Fruit fly (Drosophila melanogaster): Measurements from ENCODE around the gene tal-3A.

The tal-3A gene

DNA sequence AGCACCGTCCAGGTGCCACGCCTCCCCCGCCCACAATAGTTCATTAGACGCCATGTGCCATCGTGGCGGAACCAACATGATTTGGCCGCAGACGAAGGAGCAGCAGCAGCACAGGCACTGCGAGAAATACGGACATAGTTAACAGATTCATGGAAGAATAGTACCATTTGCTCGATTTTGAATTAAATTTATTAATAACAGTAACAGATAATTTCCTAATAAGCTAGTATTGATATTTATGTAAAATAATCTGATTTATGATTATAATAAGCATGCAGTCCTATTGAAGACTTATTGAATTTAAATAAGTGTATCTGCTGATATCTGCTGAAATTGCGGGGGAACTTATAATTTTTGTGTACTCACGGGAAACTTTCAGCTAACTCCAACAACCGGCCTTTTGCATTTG lies 15.6 kb upstream of the tal-3A start (continued):
- no peak for TF ChIP-seq Xrp1 (GFP tag; IDR thresholded peaks at IDR 0.05)
- 0 out of 2 replicates have a peak, but pooled peaks have one; percentile 21 for TF ChIP-seq sisA (GFP tag; IDR thresholded peaks at IDR 0.05)
- TF ChIP-seq row (GFP tag; IDR thresholded peaks at IDR 0.05): peak; percentile 28
- peak; percentile 65 for TF ChIP-seq Drgx (GFP tag; IDR thresholded peaks at IDR 0.05)
- peak; percentile 22 for TF ChIP-seq nmo (GFP tag; optimal IDR thresholded peaks at IDR 0.05)
- TF ChIP-seq Opbp (GFP tag; IDR thresholded peaks at IDR 0.05; ENCODE audit: partially characterized antibody): no peak

DNA sequence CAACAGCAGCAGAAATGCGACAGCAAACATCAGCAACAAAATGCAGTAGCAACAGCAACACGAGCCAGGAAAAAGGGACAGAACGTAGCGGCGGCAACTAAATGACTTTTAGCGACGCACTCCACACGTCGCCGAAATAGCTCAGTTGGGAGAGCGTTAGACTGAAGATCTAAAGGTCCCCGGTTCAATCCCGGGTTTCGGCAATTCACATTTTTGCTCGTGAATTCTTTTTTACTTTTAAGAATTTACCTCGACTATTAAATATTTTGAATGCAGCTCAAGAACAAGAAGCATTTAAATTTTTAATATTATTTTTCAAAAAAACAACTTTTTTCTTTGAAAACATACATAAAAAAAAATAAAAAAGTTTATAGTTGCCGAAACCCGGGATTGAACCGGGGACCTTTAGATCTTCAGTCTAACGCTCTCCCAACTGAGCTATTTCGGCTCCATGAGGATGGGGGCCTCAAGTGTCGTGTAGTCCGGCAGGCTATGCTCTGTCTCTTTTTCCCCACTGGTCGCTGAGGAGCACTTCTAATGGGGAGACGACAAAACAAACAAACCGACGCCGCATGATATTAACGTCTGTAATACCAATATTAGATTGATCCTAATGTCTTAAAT lies 15.0 kb upstream of the tal-3A start:
- TF ChIP-seq mirr (GFP tag; optimal IDR thresholded peaks at IDR 0.05): no peak
- peak; percentile 65 for TF ChIP-seq vnd (GFP tag; IDR thresholded peaks at IDR 0.05; ENCODE audit: partially characterized antibody)
- peak; percentile 79 for TF ChIP-seq nerfin-2 (GFP tag; IDR thresholded peaks at IDR 0.05; ENCODE audit: partially characterized antibody)
- TF ChIP-seq hb (GFP tag; IDR thresholded peaks at IDR 0.05; ENCODE audit: partially characterized antibody): peak; percentile 72; the same call in 2 of the 3 replicates
- no peak for TF ChIP-seq CG12744 (GFP tag; optimal IDR thresholded peaks at IDR 0.05)
- TF ChIP-seq CG12236 (GFP tag; optimal IDR thresholded peaks at IDR 0.05): no peak
- TF ChIP-seq CG8924 (tag; optimal IDR thresholded peaks at IDR 0.05): no peak
- no peak for TF ChIP-seq CG9817 (tag; optimal IDR thresholded peaks at IDR 0.05)
- TF ChIP-seq Bdp1 (GFP tag; optimal IDR thresholded peaks at IDR 0.05): peak; percentile 97
- TF ChIP-seq chif (GFP tag; optimal IDR thresholded peaks at IDR 0.05): no peak
- TF ChIP-seq CG2129 (GFP tag; IDR thresholded peaks at IDR 0.05; ENCODE audit: partially characterized antibody): peak; percentile 40; the same call in 1 of the 2 replicates
- no peak for TF ChIP-seq cas (GFP tag; IDR thresholded peaks at IDR 0.05)
- TF ChIP-seq CG16813 (GFP tag; IDR thresholded peaks at IDR 0.05; ENCODE audit: partially characterized antibody): peak; percentile 86
- TF ChIP-seq zen2 (GFP tag; IDR thresholded peaks at IDR 0.05; ENCODE audit: partially characterized antibody): 0 out of 3 replicates have a peak, but pooled peaks have one; percentile 43
- TF ChIP-seq Fer1 (GFP tag; optimal IDR thresholded peaks at IDR 0.05): no peak
- no peak for TF ChIP-seq ab (GFP tag; optimal IDR thresholded peaks at IDR 0.05)
- peak; percentile 73 for TF ChIP-seq tna (GFP tag; IDR thresholded peaks at IDR 0.05; ENCODE audit: partially characterized antibody)
- no peak for TF ChIP-seq CG11560 (tag; IDR thresholded peaks at IDR 0.05)
- TF ChIP-seq sqz (GFP tag; optimal IDR thresholded peaks at IDR 0.05): no peak
- TF ChIP-seq sna (GFP tag; IDR thresholded peaks at IDR 0.05; ENCODE audit: partially characterized antibody): peak; percentile 67
- TF ChIP-seq jing (GFP tag; optimal IDR thresholded peaks at IDR 0.05): no peak
- peak; percentile 59; the same call in 1 of the 2 replicates for TF ChIP-seq CG42726 (GFP tag; IDR thresholded peaks at IDR 0.05; ENCODE audit: partially characterized antibody)
- TF ChIP-seq CG2120 (GFP tag; optimal IDR thresholded peaks at IDR 0.05): no peak
- TF ChIP-seq Bgb (GFP tag; IDR thresholded peaks at IDR 0.05; ENCODE audit: partially characterized antibody): peak; percentile 67
- no peak for TF ChIP-seq CG10366 (GFP tag; IDR thresholded peaks at IDR 0.05)
- TF ChIP-seq CG7839 (tag; optimal IDR thresholded peaks at IDR 0.05): no peak
- no peak for TF ChIP-seq CG13287 (GFP tag; IDR thresholded peaks at IDR 0.05; ENCODE audit: partially characterized antibody)
- no peak for TF ChIP-seq CG9215 (GFP tag; IDR thresholded peaks at IDR 0.05)
- TF ChIP-seq pita (GFP tag; optimal IDR thresholded peaks at IDR 0.05): no peak
- no peak for TF ChIP-seq CG6254 (GFP tag; optimal IDR thresholded peaks at IDR 0.05)
- peak; percentile 28 for TF ChIP-seq Med (GFP tag)
- TF ChIP-seq ci (GFP tag; IDR thresholded peaks at IDR 0.05): 0 out of 3 replicates have a peak, but pooled peaks have one; percentile 12
- peak; percentile 50; the same call in 2 of the 3 replicates for TF ChIP-seq CG34224 (GFP tag; IDR thresholded peaks at IDR 0.05; ENCODE audit: partially characterized antibody)
- no peak for TF ChIP-seq CG2889 (GFP tag; IDR thresholded peaks at IDR 0.05)
- no peak for TF ChIP-seq gcm2 (GFP tag; optimal IDR thresholded peaks at IDR 0.05)
- peak; percentile 35; the same call in 1 of the 2 replicates for TF ChIP-seq inv (GFP tag; IDR thresholded peaks at IDR 0.05; ENCODE audit: partially characterized antibody)
- TF ChIP-seq eyg (GFP tag; optimal IDR thresholded peaks at IDR 0.05): no peak
- TF ChIP-seq sens (GFP tag): peak; percentile 45
- TF ChIP-seq CrebB (tag; optimal IDR thresholded peaks at IDR 0.05): no peak
- TF ChIP-seq Drgx (GFP tag; IDR thresholded peaks at IDR 0.05): no peak
- peak; percentile 46; the same call in 1 of the 2 replicates for TF ChIP-seq ato (GFP tag; IDR thresholded peaks at IDR 0.05; ENCODE audit: partially characterized antibody)

Data from whole organism, embryonic.